Fruit fly (Drosophila melanogaster): Measurements from ENCODE around the gene CG7101.

dm6 chrX:18801293-18801692 lies 29.1 kb upstream of the CG7101 start:
- no peak for TF ChIP-seq CG8478 (optimal IDR thresholded peaks at IDR 0.05)
- no peak for TF ChIP-seq pan (optimal IDR thresholded peaks at IDR 0.05)
- TF ChIP-seq psq (optimal IDR thresholded peaks at IDR 0.05) = no peak
- peak in 1 of 2 experiments; percentile 52 for TF ChIP-seq EcR (GFP tag; optimal IDR thresholded peaks at IDR 0.05)

Data from whole organism.